Worm (Caenorhabditis elegans): ENCODE data around the gene rsks-1.

rsks-1 gene

DNA sequence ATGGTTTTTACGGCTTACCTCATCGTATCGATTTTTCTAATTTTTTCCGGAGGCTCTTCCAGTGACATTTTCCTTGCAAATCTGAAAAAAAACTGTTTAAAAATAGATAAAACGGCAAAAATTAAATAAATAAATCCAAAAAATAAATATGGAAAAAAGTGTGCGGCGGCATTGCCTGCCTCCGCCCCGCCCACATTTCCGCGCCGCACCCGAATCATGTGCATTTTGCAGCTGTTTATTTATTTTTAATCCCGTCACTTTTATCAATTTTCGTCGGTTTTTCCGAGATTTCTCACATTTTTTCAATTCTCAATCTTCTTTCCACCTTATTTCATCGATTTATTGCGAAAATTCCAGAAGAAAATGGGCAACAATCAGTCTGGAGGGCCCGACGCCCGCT is 8.1 kb upstream of the rsks-1 start, which contains the start of the genes Y47D3A.14 and aakb-2 (continued):
- peak; percentile 13; the same call in 1 of the 2 replicates for TF ChIP-seq hmg-1.2 (GFP tag; IDR thresholded peaks at IDR 0.05)
- no peak for TF ChIP-seq T07F8.4 (tag; optimal IDR thresholded peaks at IDR 0.05)
- TF ChIP-seq ceh-91 (GFP tag; IDR thresholded peaks at IDR 0.05) = no peak
- TF ChIP-seq cebp-2 (GFP tag; IDR thresholded peaks at IDR 0.05) = no peak
- peak; percentile 9 for TF ChIP-seq tbp1 (GFP tag; optimal IDR thresholded peaks at IDR 0.05)
- TF ChIP-seq zfh-2 (GFP tag; conservative IDR thresholded peaks at IDR 0.05) = peak; percentile 52
- no peak for TF ChIP-seq Y79H2A.3 (GFP tag; conservative IDR thresholded peaks at IDR 0.05)

DNA sequence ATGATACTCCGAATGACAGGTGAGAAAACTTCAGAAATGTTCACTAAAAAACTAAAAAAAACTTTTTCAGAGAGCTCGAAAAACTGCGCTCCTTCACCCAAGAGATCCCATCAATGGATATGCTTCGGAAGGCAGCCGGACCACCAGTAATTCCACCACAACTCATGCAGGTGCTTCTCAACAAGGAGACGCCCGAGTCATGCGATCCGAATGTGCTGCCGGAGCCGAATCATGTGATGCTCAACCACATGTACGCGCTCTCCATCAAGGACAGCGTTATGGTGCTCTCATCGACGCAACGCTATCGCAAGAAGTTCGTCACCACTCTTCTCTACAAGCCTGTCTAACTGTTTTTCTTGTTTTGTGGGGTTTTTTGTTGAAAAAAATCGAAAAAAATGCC is 7.2 kb upstream of the rsks-1 start:
- TF ChIP-seq attf-3 (GFP tag; conservative IDR thresholded peaks at IDR 0.05) (no peak), rpc-1 (optimal IDR thresholded peaks at IDR 0.05) (no peak), rpc-1 (tag; optimal IDR thresholded peaks at IDR 0.05) (no peak), F33H1.4 (GFP tag; IDR thresholded peaks at IDR 0.05) (no peak), hmg-20 (GFP tag; IDR thresholded peaks at IDR 0.05) (no peak), pha-4 (tag; optimal IDR thresholded peaks at IDR 0.05) (no peak), madf-6 (GFP tag; IDR thresholded peaks at IDR 0.05) (no peak), B0261.1 (tag; optimal IDR thresholded peaks at IDR 0.05) (no peak), hrde-1 (tag; optimal IDR thresholded peaks at IDR 0.05; ENCODE audit: borderline replicate concordance) (no peak), ztf-28 (GFP tag; IDR thresholded peaks at IDR 0.05) (no peak), attf-6 (GFP tag; IDR thresholded peaks at IDR 0.05) (no peak), hsf-1 (GFP tag; IDR thresholded peaks at IDR 0.05) (no peak)

DNA sequence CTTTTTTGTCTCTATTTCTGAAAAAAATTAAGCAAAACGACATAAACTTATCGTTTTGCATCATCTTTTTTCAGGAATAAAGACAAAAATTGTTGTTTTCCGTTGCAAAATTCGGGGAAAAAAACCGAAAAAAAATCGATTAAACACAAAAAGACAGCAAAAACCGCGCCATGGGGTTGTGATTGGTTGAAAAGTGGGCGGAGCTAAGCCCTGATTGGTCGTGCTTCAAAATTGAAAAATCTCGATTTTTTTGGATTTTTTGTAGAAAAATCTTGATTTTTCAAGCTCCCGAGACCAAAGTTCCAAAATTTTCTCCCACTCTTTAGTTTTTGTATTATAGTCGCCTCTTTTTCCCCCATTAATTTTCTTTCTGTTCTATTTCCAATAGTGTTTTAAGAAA is 6.6 kb upstream of the rsks-1 start:
- TF ChIP-seq madf-6 (GFP tag; IDR thresholded peaks at IDR 0.05) = 0 out of 2 replicates have a peak, but pooled peaks have one; percentile 20
- TF ChIP-seq ztf-18 (tag; optimal IDR thresholded peaks at IDR 0.05) = no peak
- peak; percentile 40; the same call in 1 of the 2 replicates for TF ChIP-seq ekl-4 (GFP tag; IDR thresholded peaks at IDR 0.05)
- TF ChIP-seq pbrm-1 (GFP tag; IDR thresholded peaks at IDR 0.05) = 0 out of 2 replicates have a peak, but pooled peaks have one; percentile 21
- TF ChIP-seq nfya-1 (tag; optimal IDR thresholded peaks at IDR 0.05; ENCODE audit: borderline replicate concordance, insufficient read depth) = no peak

ce11 chrIII:11238790-11239189 is 6.1 kb upstream of the rsks-1 start:
- no peak for TF ChIP-seq rcor-1 (GFP tag; IDR thresholded peaks at IDR 0.05)
- TF ChIP-seq lin-26 (GFP tag; IDR thresholded peaks at IDR 0.05) = peak; percentile 51; the same call in 1 of the 2 replicates

DNA sequence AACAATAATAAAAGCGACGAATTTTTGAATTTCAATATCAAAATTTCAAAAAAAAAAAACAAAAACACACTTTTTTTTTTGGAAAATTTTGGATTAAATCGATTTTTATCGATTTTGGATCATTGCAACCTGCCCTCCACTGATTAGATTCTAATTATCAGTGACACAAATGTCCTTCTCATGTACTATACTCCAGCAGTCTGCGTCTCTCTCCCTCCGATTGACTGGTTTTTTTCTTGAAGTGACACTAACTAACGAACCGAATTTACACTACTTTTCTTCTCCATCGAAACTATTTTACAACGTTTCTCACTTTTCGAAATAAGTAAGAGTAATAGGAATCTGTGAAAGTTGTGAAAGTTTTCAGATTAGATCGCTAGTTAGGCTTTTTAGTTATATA is 4.1 kb upstream of the rsks-1 start:
- TF ChIP-seq ets-4 (GFP tag; optimal IDR thresholded peaks at IDR 0.05) = no peak
- peak; percentile 7; the same call in 1 of the 2 replicates for TF ChIP-seq hmg-1.2 (GFP tag; IDR thresholded peaks at IDR 0.05)
- no peak for TF ChIP-seq ZK185.1 (tag; optimal IDR thresholded peaks at IDR 0.05; ENCODE audit: poor library complexity, severe bottlenecking)
- TF ChIP-seq lag-1 (GFP tag; IDR thresholded peaks at IDR 0.05) = no peak
- TF ChIP-seq F33H1.4 (GFP tag; IDR thresholded peaks at IDR 0.05) = no peak
- peak; percentile 61 for TF ChIP-seq nhr-80 (tag; optimal IDR thresholded peaks at IDR 0.05)
- TF ChIP-seq F37B4.10 (GFP tag; IDR thresholded peaks at IDR 0.05) = no peak
- TF ChIP-seq cebp-1 (GFP tag; IDR thresholded peaks at IDR 0.05) = no peak
- TF ChIP-seq cebp-1 (tag; optimal IDR thresholded peaks at IDR 0.05) = peak; percentile 7
- TF ChIP-seq lir-1 (GFP tag; conservative IDR thresholded peaks at IDR 0.05) = no peak
